Fruit fly (Drosophila melanogaster) whole organism, embryonic: Measurements from ENCODE around the gene RASSF8.

Source experiments
- CG10565 ChIP-seq: fragments of 200-800 bp; sonication (Bioruptor generic); optimal IDR thresholded peaks from 3 replicates; lab custom pipeline; 2016; ENCODE audit warnings: missing biosample characterization, mild to moderate bottlenecking, missing genetic modification characterization
- CG11093 ChIP-seq: fragments of 200-800 bp; sonication (Bioruptor generic); IDR thresholded peaks from 3 replicates; pipeline ENCODE4 v1.3.6; 2022; ENCODE audit warnings: missing biosample characterization, missing genetic modification characterization
- CG12155 ChIP-seq: fragments of 200-800 bp; sonication (Bioruptor generic); optimal IDR thresholded peaks from 3 replicates; lab custom pipeline; 2016; ENCODE audit warnings: missing biosample characterization, missing genetic modification characterization
- CG14965 ChIP-seq: fragments of 200-800 bp; sonication (Bioruptor generic); optimal IDR thresholded peaks from 2 replicates; lab custom pipeline; 2016; ENCODE audit warnings: missing biosample characterization, missing genetic modification characterization, borderline replicate concordance
- CG15514 ChIP-seq: fragments of 200-800 bp; sonication (Bioruptor generic); optimal IDR thresholded peaks from 3 replicates; lab custom pipeline; 2017; ENCODE audit warnings: missing biosample characterization, missing genetic modification characterization, mild to moderate bottlenecking, moderate library complexity, missing genetic modification reagents
- CG15696 ChIP-seq: fragments of 200-800 bp; sonication (Bioruptor generic); optimal IDR thresholded peaks from 2 replicates; lab custom pipeline; 2019; ENCODE audit warnings: missing biosample characterization, mild to moderate bottlenecking, missing genetic modification characterization, moderate library complexity
- CG1647 ChIP-seq: fragments of 200-800 bp; sonication (Bioruptor generic); optimal IDR thresholded peaks from 3 replicates; lab custom pipeline; 2016; ENCODE audit warnings: missing biosample characterization, missing genetic modification characterization
- CG17829 ChIP-seq: fragments of 200-800 bp; optimal IDR thresholded peaks from 2 replicates; lab custom pipeline; 2019; ENCODE audit warnings: missing biosample characterization, mild to moderate bottlenecking, missing genetic modification characterization, moderate library complexity
- CG18599 ChIP-seq: fragments of 200-800 bp; sonication (Bioruptor generic); optimal IDR thresholded peaks from 3 replicates; lab custom pipeline; 2017; ENCODE audit warnings: missing biosample characterization, missing genetic modification characterization, mild to moderate bottlenecking, moderate library complexity, missing genetic modification reagents
- CG2199 ChIP-seq: fragments of 200-800 bp; sonication (Bioruptor generic); IDR thresholded peaks from 3 replicates; pipeline ENCODE4 v1.3.6; 2022; ENCODE audit warnings: missing biosample characterization, missing genetic modification characterization
- CG2875 ChIP-seq: fragments of 200-800 bp; sonication (Bioruptor generic); optimal IDR thresholded peaks from 2 replicates; lab custom pipeline; 2017; ENCODE audit warnings: missing biosample characterization, mild to moderate bottlenecking, missing genetic modification characterization, missing genetic modification reagents
- CG32772 ChIP-seq: fragments of 200-800 bp; sonication (Bioruptor generic); IDR thresholded peaks from 2 replicates; pipeline ENCODE4 v1.3.6; 2022; ENCODE audit warnings: missing biosample characterization, missing genetic modification characterization
- CG4404 ChIP-seq: fragments of 200-800 bp; sonication (Bioruptor generic); IDR thresholded peaks from 2 replicates; pipeline ENCODE4 v1.3.6; 2022; ENCODE audit warnings: missing biosample characterization, missing genetic modification characterization
- CG4854 ChIP-seq: fragments of 200-800 bp; sonication (Bioruptor generic); optimal IDR thresholded peaks from 2 replicates; lab custom pipeline; 2016; ENCODE audit warnings: missing biosample characterization, missing genetic modification characterization, inconsistent platforms
- CG7357 ChIP-seq: fragments of 200-800 bp; sonication (Bioruptor generic); IDR thresholded peaks from 3 replicates; pipeline ENCODE4 v1.3.6; 2022; ENCODE audit warnings: missing biosample characterization, missing genetic modification characterization
- CG8388 ChIP-seq: fragments of 200-800 bp; sonication (Bioruptor generic); optimal IDR thresholded peaks from 2 replicates; lab custom pipeline; 2019; ENCODE audit warnings: missing biosample characterization, mild to moderate bottlenecking, missing genetic modification characterization, moderate library complexity
- CG9609 ChIP-seq: fragments of 200-800 bp; sonication (Bioruptor generic); optimal IDR thresholded peaks from 3 replicates; lab custom pipeline; 2016; ENCODE audit warnings: missing biosample characterization, missing genetic modification characterization
- Chrac-16 ChIP-seq: fragments of 200-800 bp; sonication (Bioruptor generic); optimal IDR thresholded peaks from 3 replicates; lab custom pipeline; 2016; ENCODE audit warnings: missing biosample characterization, missing genetic modification characterization
- CkIIα-i1 ChIP-seq: fragments of 200-800 bp; sonication (Bioruptor generic); IDR thresholded peaks from 2 replicates; pipeline ENCODE4 v1.3.6; 2022; ENCODE audit warnings: missing biosample characterization, missing genetic modification characterization
- CoRest ChIP-seq: fragments of 200-800 bp; sonication (Bioruptor generic); optimal IDR thresholded peaks from 3 replicates; lab custom pipeline; 2018; ENCODE audit warnings: missing biosample characterization, mild to moderate bottlenecking, missing genetic modification characterization, moderate library complexity
- Dip3 ChIP-seq: fragments of 200-800 bp; sonication (Bioruptor generic); optimal IDR thresholded peaks from 3 replicates; lab custom pipeline; 2016; ENCODE audit warnings: missing biosample characterization, missing genetic modification characterization
- GATAe ChIP-seq: fragments of 200-800 bp; sonication (Bioruptor generic); conservative IDR thresholded peaks from 2 replicates; pipeline ENCODE4 v1.3.6; 2022; ENCODE audit warnings: missing biosample characterization, missing genetic modification characterization
- Gsc ChIP-seq: fragments of 200-800 bp; sonication (Bioruptor generic); IDR thresholded peaks from 2 replicates; pipeline ENCODE4 v1.3.6; 2022; ENCODE audit warnings: missing biosample characterization, missing genetic modification characterization
- HLH4C ChIP-seq: fragments of 200-800 bp; sonication (Bioruptor generic); IDR thresholded peaks from 3 replicates; pipeline ENCODE4 v1.3.6; 2022; ENCODE audit warnings: missing biosample characterization, missing genetic modification characterization; ENCODE audit not compliant: partially characterized antibody
- Lpt ChIP-seq: fragments of >200 bp; optimal IDR thresholded peaks from 2 replicates; lab custom pipeline; 2018; ENCODE audit warnings: missing biosample characterization, missing genetic modification characterization
- Mrtf ChIP-seq: fragments of 200-800 bp; sonication (Bioruptor generic); IDR thresholded peaks from 3 replicates; pipeline ENCODE4 v1.3.6; 2022; ENCODE audit warnings: missing biosample characterization, missing genetic modification characterization
- NK7.1 ChIP-seq: fragments of 200-800 bp; sonication (Bioruptor generic); optimal IDR thresholded peaks from 3 replicates; lab custom pipeline; 2016; ENCODE audit warnings: missing biosample characterization, missing genetic modification characterization
- Nf-YA ChIP-seq: fragments of 200-800 bp; sonication (Bioruptor generic); IDR thresholded peaks from 2 replicates; pipeline ENCODE4 v1.3.6; 2022; ENCODE audit warnings: missing biosample characterization, missing genetic modification characterization
- Oli ChIP-seq: fragments of 200-800 bp; sonication (Bioruptor generic); optimal IDR thresholded peaks from 2 replicates; lab custom pipeline; 2018; ENCODE audit warnings: missing biosample characterization, mild to moderate bottlenecking, missing genetic modification characterization, moderate library complexity
- Pdp1 ChIP-seq, 2 experiments: fragments of 200-800 bp; sonication (Bioruptor generic); optimal IDR thresholded peaks; 3 replicates each; lab custom pipeline; 2016; ENCODE audit warnings: missing biosample characterization in 2 of 2, missing genetic modification characterization in 2 of 2, mild to moderate bottlenecking in 1 of 2, moderate library complexity in 1 of 2
- Spps ChIP-seq: fragments of 200-800 bp; sonication (Bioruptor generic); optimal IDR thresholded peaks from 2 replicates; lab custom pipeline; 2018; ENCODE audit warnings: missing biosample characterization, mild to moderate bottlenecking, missing genetic modification characterization
- Sry-β ChIP-seq: fragments of 200-800 bp; sonication (Bioruptor generic); optimal IDR thresholded peaks from 2 replicates; lab custom pipeline; 2018; ENCODE audit warnings: missing biosample characterization, mild to moderate bottlenecking, missing genetic modification characterization, moderate library complexity
- Taf1 ChIP-seq: fragments of 200-800 bp; sonication (Bioruptor generic); IDR thresholded peaks from 2 replicates; pipeline ENCODE4 v1.3.6; 2022; ENCODE audit warnings: missing biosample characterization, missing genetic modification characterization
- Xrp1 ChIP-seq: fragments of 200-800 bp; sonication (Bioruptor generic); IDR thresholded peaks from 2 replicates; pipeline ENCODE4 v1.3.6; 2022; ENCODE audit warnings: missing biosample characterization, missing genetic modification characterization
- ci ChIP-seq: fragments of 200-800 bp; sonication (Bioruptor generic); IDR thresholded peaks from 3 replicates; pipeline ENCODE4 v1.3.6; 2022; ENCODE audit warnings: missing biosample characterization, missing genetic modification characterization
- dan ChIP-seq: fragments of 200-800 bp; sonication (Bioruptor generic); IDR thresholded peaks from 2 replicates; pipeline ENCODE4 v1.3.6; 2022; ENCODE audit warnings: missing biosample characterization, missing genetic modification characterization
- ems ChIP-seq: fragments of 200-800 bp; sonication (Bioruptor generic); optimal IDR thresholded peaks from 3 replicates; lab custom pipeline; 2016; ENCODE audit warnings: missing biosample characterization, missing genetic modification characterization
- fu2 ChIP-seq: fragments of 200-800 bp; sonication (Bioruptor generic); optimal IDR thresholded peaks from 2 replicates; lab custom pipeline; 2016; ENCODE audit warnings: missing biosample characterization, missing genetic modification characterization
- hbn ChIP-seq: fragments of 200-800 bp; sonication (Bioruptor generic); IDR thresholded peaks from 2 replicates; pipeline ENCODE4 v1.3.6; 2022; ENCODE audit warnings: missing biosample characterization, missing genetic modification characterization; ENCODE audit not compliant: partially characterized antibody
- jigr1 ChIP-seq: fragments of 200-800 bp; sonication (Bioruptor generic); IDR thresholded peaks from 3 replicates; pipeline ENCODE4 v1.3.6; 2022; ENCODE audit warnings: missing biosample characterization, missing genetic modification characterization
- kah ChIP-seq: fragments of 200-800 bp; sonication (Bioruptor generic); optimal IDR thresholded peaks from 2 replicates; lab custom pipeline; 2018; ENCODE audit warnings: missing biosample characterization, mild to moderate bottlenecking, missing genetic modification characterization
- ken ChIP-seq: fragments of 200-800 bp; sonication (Bioruptor generic); IDR thresholded peaks from 3 replicates; pipeline ENCODE4 v1.3.6; 2022; ENCODE audit warnings: missing biosample characterization, missing genetic modification characterization
- lov ChIP-seq, 2 experiments: fragments of 200-800 bp in 1 of 2; fragments of >200 bp in 1 of 2; sonication (Bioruptor generic) in 1 of 2; IDR thresholded peaks in 1 of 2; optimal IDR thresholded peaks in 1 of 2; 2 replicates in 1 of 2; 3 replicates in 1 of 2; pipeline versions ENCODE4 v1.3.6 to Lab custom; 2017 to 2022; ENCODE audit warnings: missing biosample characterization in 1 of 2, missing genetic modification characterization in 1 of 2
- nerfin-1 ChIP-seq: fragments of 200-800 bp; sonication (Bioruptor generic); optimal IDR thresholded peaks from 3 replicates; lab custom pipeline; 2019; ENCODE audit warnings: missing biosample characterization, mild to moderate bottlenecking, missing genetic modification characterization, moderate library complexity
- org-1 ChIP-seq: fragments of 200-800 bp; sonication (Bioruptor generic); optimal IDR thresholded peaks from 2 replicates; lab custom pipeline; 2017; ENCODE audit warnings: missing biosample characterization, missing genetic modification characterization
- pho ChIP-seq: fragments of 200-800 bp; sonication (Bioruptor generic); optimal IDR thresholded peaks from 2 replicates; lab custom pipeline; 2016; ENCODE audit warnings: missing biosample characterization, missing genetic modification characterization
- pita ChIP-seq: fragments of 200-800 bp; sonication (Bioruptor generic); optimal IDR thresholded peaks from 2 replicates; lab custom pipeline; 2017; ENCODE audit warnings: missing biosample characterization, mild to moderate bottlenecking, missing genetic modification characterization
- slp2 ChIP-seq: fragments of 200-800 bp; sonication (Bioruptor generic); optimal IDR thresholded peaks from 2 replicates; lab custom pipeline; 2016; ENCODE audit warnings: missing biosample characterization, missing genetic modification characterization
- stwl ChIP-seq: fragments of 200-800 bp; sonication (Bioruptor generic); optimal IDR thresholded peaks from 3 replicates; lab custom pipeline; 2018; ENCODE audit warnings: missing biosample characterization, mild to moderate bottlenecking, missing genetic modification characterization, moderate library complexity
- wdn ChIP-seq: fragments of 200-800 bp; sonication (Bioruptor generic); IDR thresholded peaks from 2 replicates; pipeline ENCODE4 v1.3.6; 2022; ENCODE audit warnings: missing biosample characterization, missing genetic modification characterization
- zen2 ChIP-seq: fragments of 200-800 bp; sonication (Bioruptor generic); IDR thresholded peaks from 3 replicates; pipeline ENCODE4 v1.3.6; 2022; ENCODE audit warnings: missing biosample characterization, missing genetic modification characterization; ENCODE audit not compliant: partially characterized antibody

The RASSF8 gene

dm6 chr3R:25680528-25680927, 18.9 kb downstream of the RASSF8 start, which contains the start of the genes CG4743 and Idh3g (continued):
- TF ChIP-seq lov (optimal IDR thresholded peaks at IDR 0.05; lab: Kevin White, UChicago), result no peak
- peak; percentile 92 for TF ChIP-seq lov (GFP tag; IDR thresholded peaks at IDR 0.05; lab: Robert Waterston, UW)
- peak; percentile 99 for TF ChIP-seq CG17829
- peak; percentile 87 for TF ChIP-seq CG4404 (GFP tag; lab: Robert Waterston, UW)
- peak; percentile 90 for TF ChIP-seq CG4854 (GFP tag; lab: Kevin White, UChicago)
- TF ChIP-seq org-1 (GFP tag; lab: Kevin White, UChicago), result peak; percentile 92
- peak; percentile 71 for TF ChIP-seq CG1647
- peak; percentile 86 for TF ChIP-seq CG7357 (GFP tag; lab: Robert Waterston, UW)
- no peak; the same call in 1 of the 2 replicates for TF ChIP-seq Gsc (GFP tag; lab: Robert Waterston, UW)
- peak; percentile 98 for TF ChIP-seq Xrp1 (GFP tag; lab: Robert Waterston, UW)
- peak; percentile 89 for TF ChIP-seq CG11093 (GFP tag; lab: Robert Waterston, UW)
- peak; percentile 97 for TF ChIP-seq Spps (tag; lab: Kevin White, UChicago)
- TF ChIP-seq pho (GFP tag; lab: Kevin White, UChicago), result peak; percentile 75
- TF ChIP-seq Sry-β (GFP tag; lab: Kevin White, UChicago), result peak; percentile 71
- peak; percentile 81 for TF ChIP-seq ems (GFP tag; lab: Kevin White, UChicago)
- TF ChIP-seq CG14965, result no peak
- peak; percentile 97 for TF ChIP-seq Chrac-16 (GFP tag; lab: Kevin White, UChicago)
- peak; percentile 93 for TF ChIP-seq ken (GFP tag; lab: Robert Waterston, UW)
- peak; percentile 93 for TF ChIP-seq Nf-YA (GFP tag; lab: Robert Waterston, UW)
- peak; percentile 35 for TF ChIP-seq fu2 (GFP tag; lab: Kevin White, UChicago)
- TF ChIP-seq nerfin-1 (tag; lab: Kevin White, UChicago), result peak; percentile 96
- no peak for TF ChIP-seq HLH4C
- peak; percentile 87 for TF ChIP-seq Taf1 (GFP tag; lab: Robert Waterston, UW)
- peak; percentile 80 to 82 for TF ChIP-seq Pdp1 (GFP tag; optimal IDR thresholded peaks at IDR 0.05; lab: Kevin White, UChicago)
- peak; percentile 95 for TF ChIP-seq wdn (GFP tag; lab: Robert Waterston, UW)
- TF ChIP-seq Oli (tag; lab: Kevin White, UChicago), result peak; percentile 96
- no peak for TF ChIP-seq hbn
- TF ChIP-seq CG8388 (GFP tag; lab: Kevin White, UChicago), result peak; percentile 98
- TF ChIP-seq CG18599 (GFP tag; lab: Kevin White, UChicago), result peak; percentile 98
- peak; percentile 79 for TF ChIP-seq dan (GFP tag; lab: Robert Waterston, UW)
- peak; percentile 90 for TF ChIP-seq jigr1 (GFP tag; lab: Robert Waterston, UW)
- peak; percentile 95 for TF ChIP-seq CG12155
- peak; percentile 90 for TF ChIP-seq Mrtf (GFP tag; lab: Robert Waterston, UW)
- no peak for TF ChIP-seq pita
- peak; percentile 99 for TF ChIP-seq CoRest
- TF ChIP-seq CG32772 (GFP tag; lab: Robert Waterston, UW), result peak; percentile 92
- peak; percentile 86 for TF ChIP-seq CG10565 (GFP tag; lab: Kevin White, UChicago)
- peak; percentile 90 for TF ChIP-seq kah (GFP tag; lab: Kevin White, UChicago)
- TF ChIP-seq CG15696 (tag; lab: Kevin White, UChicago), result peak; percentile 99
- TF ChIP-seq ci (GFP tag; lab: Robert Waterston, UW), result peak; percentile 98
- TF ChIP-seq zen2 (GFP tag; lab: Robert Waterston, UW), result no peak
- TF ChIP-seq, all 482 proteins: peak for 429

dm6 chr3R:25684859-25685258, 23.3 kb downstream of the RASSF8 start, which contains the start of gene RpL27:
TSS of gene RpL27 (minus strand) at chr3R:25685051.
- TF ChIP-seq CG9609 (GFP tag; lab: Kevin White, UChicago) (peak; percentile 58), CG15514 (GFP tag; lab: Kevin White, UChicago) (peak; percentile 90), CkIIα-i1 (GFP tag; lab: Robert Waterston, UW) (no peak), Lpt (no peak), CG2199 (0 out of 3 replicates have a peak, but pooled peaks have one; percentile 8), stwl (tag; lab: Kevin White, UChicago) (peak; percentile 88), NK7.1 (peak; percentile 54), CG4404 (GFP tag; lab: Robert Waterston, UW) (no peak), Dip3 (GFP tag; lab: Kevin White, UChicago) (peak; percentile 66), slp2 (GFP tag; lab: Kevin White, UChicago) (peak; percentile 63), GATAe (GFP tag; lab: Robert Waterston, UW) (0 out of 2 replicates have a peak, but pooled peaks have one; percentile 8), CG2875 (GFP tag; lab: Kevin White, UChicago) (peak; percentile 78)
